Worm (Caenorhabditis elegans): ENCODE results near the gene ZK1307.8.

The ZK1307.8 gene

DNA sequence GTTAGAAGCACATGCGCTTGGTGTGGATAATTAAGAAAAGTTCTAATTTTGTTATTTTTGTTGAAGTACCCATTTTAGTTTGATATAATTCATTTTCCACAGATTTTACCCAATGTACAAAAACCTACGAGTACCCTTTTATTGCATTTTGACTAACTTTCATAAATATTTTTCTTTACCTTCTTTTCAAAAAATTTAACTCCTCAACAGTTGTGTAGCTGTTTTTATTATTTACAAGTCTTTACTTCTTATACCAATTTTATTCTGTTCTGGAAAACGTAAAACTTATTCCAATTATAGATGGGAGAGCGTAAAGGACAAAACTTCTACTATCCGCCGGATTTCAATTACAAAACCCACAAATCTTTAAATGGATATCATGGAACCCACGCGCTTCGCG, 24.8 kb downstream of the ZK1307.8 start, which contains the start of gene ZK1307.9 (continued):
- TF ChIP-seq hmg-1.2 (GFP tag; IDR thresholded peaks at IDR 0.05) (0 out of 2 replicates have a peak, but pooled peaks have one; percentile 18), Y67H2A.10 (GFP tag; conservative IDR thresholded peaks at IDR 0.05) (no peak), D2030.7 (GFP tag; IDR thresholded peaks at IDR 0.05) (no peak), ztf-6 (GFP tag; IDR thresholded peaks at IDR 0.05) (no peak), bed-1 (GFP tag; IDR thresholded peaks at IDR 0.05) (no peak)

DNA sequence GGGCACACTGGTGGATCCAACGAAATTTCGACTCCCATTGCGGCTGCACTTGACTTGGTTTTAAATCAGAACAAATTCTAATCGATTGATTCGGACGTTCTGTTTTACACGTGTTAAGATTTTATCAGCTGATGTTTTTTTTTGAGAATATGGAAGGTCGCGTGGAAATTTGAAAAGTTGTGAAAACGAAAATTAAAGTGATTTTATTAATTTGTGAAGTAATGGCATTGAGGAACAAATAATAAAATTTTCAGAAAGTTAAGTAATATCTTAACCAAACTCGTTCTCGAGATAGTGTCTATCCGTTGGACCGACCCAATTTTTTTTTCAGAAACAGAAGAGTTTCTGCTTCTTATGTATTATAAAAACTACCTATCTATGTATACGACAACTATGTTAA, 27.3 kb downstream of the ZK1307.8 start, which contains the start of gene ZK1307.4:
TSS of gene ZK1307.4 (minus strand) at position 101 of the 400 bp plus-strand sequence.
- TF ChIP-seq C06A6.2 (GFP tag; conservative IDR thresholded peaks at IDR 0.05) = no peak
- TF ChIP-seq ekl-4 (GFP tag; IDR thresholded peaks at IDR 0.05) = no peak
- no peak for TF ChIP-seq T07F8.4 (tag; optimal IDR thresholded peaks at IDR 0.05)
- TF ChIP-seq attf-6 (GFP tag; IDR thresholded peaks at IDR 0.05) = no peak
- no peak for TF ChIP-seq lin-54 (GFP tag; optimal IDR thresholded peaks at IDR 0.05)
- TF ChIP-seq mcd-1 (GFP tag; IDR thresholded peaks at IDR 0.05) = no peak
- no peak for TF ChIP-seq ceh-79 (tag; optimal IDR thresholded peaks at IDR 0.05)
- no peak for TF ChIP-seq athp-1 (tag; optimal IDR thresholded peaks at IDR 0.05)
- TF ChIP-seq somi-1 (GFP tag; optimal IDR thresholded peaks at IDR 0.05) = no peak
- TF ChIP-seq madf-3 (GFP tag; IDR thresholded peaks at IDR 0.05) = no peak
- no peak for TF ChIP-seq tbp1 (GFP tag; optimal IDR thresholded peaks at IDR 0.05)
- TF ChIP-seq cebp-1 (GFP tag; IDR thresholded peaks at IDR 0.05) = no peak
- no peak for TF ChIP-seq cebp-1 (tag; optimal IDR thresholded peaks at IDR 0.05)
- TF ChIP-seq T26A5.8 (tag; optimal IDR thresholded peaks at IDR 0.05) = no peak
- no peak for TF ChIP-seq egl-44 (GFP tag; IDR thresholded peaks at IDR 0.05)
- TF ChIP-seq hmg-1.2 (GFP tag; IDR thresholded peaks at IDR 0.05) = no peak

DNA sequence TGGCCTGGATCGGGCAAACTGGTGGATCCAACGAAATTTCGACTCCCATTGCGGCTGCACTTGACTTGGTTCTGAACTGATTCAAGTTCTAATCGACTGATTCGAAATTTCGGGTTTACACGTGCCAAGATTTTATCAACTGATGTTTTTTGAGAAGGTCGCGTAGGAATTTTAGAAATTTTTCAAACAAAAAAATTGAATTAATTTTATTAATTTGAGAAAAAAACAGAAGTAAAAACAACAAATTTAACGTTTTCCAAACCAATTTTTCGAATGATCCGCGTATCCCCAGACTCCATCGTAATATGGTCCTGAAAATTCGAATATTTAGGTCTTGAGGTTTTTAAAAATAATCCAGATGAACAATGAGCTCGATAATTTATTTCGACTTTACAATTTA, 28.5 kb downstream of the ZK1307.8 start, which contains the start of gene ZK1307.3:
TSS of gene ZK1307.3 (minus strand) at position 101 of the 400 bp plus-strand sequence.
- TF ChIP-seq hmg-20 (GFP tag; IDR thresholded peaks at IDR 0.05) = no peak
- no peak for TF ChIP-seq ceh-79 (tag; optimal IDR thresholded peaks at IDR 0.05)
- TF ChIP-seq cebp-1 (GFP tag; IDR thresholded peaks at IDR 0.05) = no peak
- no peak for TF ChIP-seq cebp-1 (tag; optimal IDR thresholded peaks at IDR 0.05)
- no peak for TF ChIP-seq gei-17 (GFP tag; optimal IDR thresholded peaks at IDR 0.05)
- TF ChIP-seq F49E8.2 (tag; optimal IDR thresholded peaks at IDR 0.05; ENCODE audit: insufficient read depth) = no peak
- no peak for TF ChIP-seq bed-2 (GFP tag; IDR thresholded peaks at IDR 0.05)
- no peak for TF ChIP-seq tbx-9 (tag; optimal IDR thresholded peaks at IDR 0.05; ENCODE audit: borderline replicate concordance)
- no peak for TF ChIP-seq ztf-18 (tag; optimal IDR thresholded peaks at IDR 0.05)
- TF ChIP-seq lin-35 (GFP tag; optimal IDR thresholded peaks at IDR 0.05) = no peak
- TF ChIP-seq lin-54 (GFP tag; optimal IDR thresholded peaks at IDR 0.05) = no peak
- TF ChIP-seq hsf-1 (GFP tag; IDR thresholded peaks at IDR 0.05) = no peak
- TF ChIP-seq Y67H2A.10 (GFP tag; conservative IDR thresholded peaks at IDR 0.05) = no peak
- TF ChIP-seq Y53G8AR.9 (GFP tag; conservative IDR thresholded peaks at IDR 0.05) = no peak

DNA sequence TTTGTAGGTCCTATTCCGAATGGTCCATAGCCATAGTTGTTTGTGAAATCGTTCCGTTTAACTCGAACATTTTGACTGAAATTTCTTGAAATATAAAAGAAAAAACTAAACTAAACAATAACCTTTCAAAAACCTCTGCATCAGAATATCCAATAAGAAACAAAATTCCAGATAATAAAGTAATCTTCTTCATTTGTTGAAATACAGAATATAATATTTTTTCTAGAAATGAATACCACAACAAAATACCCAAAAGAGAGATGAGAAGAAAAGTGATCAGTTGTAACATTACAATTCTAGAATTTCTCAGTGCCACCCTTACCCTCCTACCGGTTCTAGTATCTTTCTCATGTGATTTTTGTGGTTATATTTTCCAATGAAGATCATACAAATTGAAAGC, 29.3 kb downstream of the ZK1307.8 start, which contains the start of gene ZK1307.2:
TSS of gene ZK1307.2 (minus strand) at position 274 of the 400 bp plus-strand sequence.
- TF ChIP-seq T26A5.8 (tag; optimal IDR thresholded peaks at IDR 0.05) (no peak), ets-4 (GFP tag; optimal IDR thresholded peaks at IDR 0.05) (no peak), tlf-1 (GFP tag; optimal IDR thresholded peaks at IDR 0.05) (no peak), ceh-79 (tag; optimal IDR thresholded peaks at IDR 0.05) (no peak), ztf-28 (GFP tag; IDR thresholded peaks at IDR 0.05) (no peak), him-1 (tag; optimal IDR thresholded peaks at IDR 0.05) (no peak), ceh-58 (GFP tag; IDR thresholded peaks at IDR 0.05) (no peak), C06A6.2 (GFP tag; conservative IDR thresholded peaks at IDR 0.05) (no peak), ceh-40 (GFP tag; IDR thresholded peaks at IDR 0.05) (no peak), F55B11.4 (tag; optimal IDR thresholded peaks at IDR 0.05; ENCODE audit: borderline replicate concordance, insufficient read depth) (no peak), F49E8.2 (tag; optimal IDR thresholded peaks at IDR 0.05; ENCODE audit: insufficient read depth) (no peak), ztf-22 (GFP tag; optimal IDR thresholded peaks at IDR 0.05) (no peak), Y79H2A.3 (GFP tag; conservative IDR thresholded peaks at IDR 0.05) (no peak), egl-44 (GFP tag; IDR thresholded peaks at IDR 0.05) (no peak), cebp-1 (GFP tag; IDR thresholded peaks at IDR 0.05) (no peak), cebp-1 (tag; optimal IDR thresholded peaks at IDR 0.05) (no peak), nhr-80 (tag; optimal IDR thresholded peaks at IDR 0.05) (no peak)
